Worm (Caenorhabditis elegans): Measurements from ENCODE around the gene C02F5.2.

C02F5.2 gene

DNA sequence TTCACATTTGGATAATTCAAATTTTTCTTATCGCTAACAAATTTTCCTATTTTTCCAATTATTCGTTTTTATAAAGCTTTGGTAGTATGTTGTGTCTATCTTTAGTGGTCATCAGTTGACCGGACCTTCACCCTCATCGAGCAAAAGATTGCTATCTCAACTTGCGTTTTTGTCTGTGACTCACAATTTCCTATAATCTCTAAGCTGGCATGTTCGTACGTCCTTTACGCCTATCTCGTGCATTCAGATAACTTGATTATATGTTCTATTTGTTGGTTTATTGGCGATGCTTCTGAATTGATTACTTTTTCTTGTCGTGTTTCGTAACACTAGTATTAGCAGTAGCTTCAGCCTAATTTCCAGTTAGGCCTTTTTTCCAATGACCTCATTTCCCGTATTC is 30.1 kb downstream of the C02F5.2 start:
- TF ChIP-seq lin-14 (GFP tag; optimal IDR thresholded peaks at IDR 0.05) (no peak), alr-1 (tag; optimal IDR thresholded peaks at IDR 0.05; ENCODE audit: borderline replicate concordance) (no peak), rnt-1 (tag; optimal IDR thresholded peaks at IDR 0.05) (no peak), elt-2 (tag; optimal IDR thresholded peaks at IDR 0.05) (no peak), pag-3 (tag; optimal IDR thresholded peaks at IDR 0.05; ENCODE audit: borderline replicate concordance, insufficient read depth) (no peak), snu-23 (GFP tag; optimal IDR thresholded peaks at IDR 0.05) (no peak), mef-2 (tag; optimal IDR thresholded peaks at IDR 0.05) (no peak), nhr-84 (tag; optimal IDR thresholded peaks at IDR 0.05) (no peak), ceh-82 (tag; optimal IDR thresholded peaks at IDR 0.05) (no peak), F16B12.6 (tag; optimal IDR thresholded peaks at IDR 0.05) (no peak), fkh-8 (tag; optimal IDR thresholded peaks at IDR 0.05) (no peak), unc-30 (tag; optimal IDR thresholded peaks at IDR 0.05) (no peak)

DNA sequence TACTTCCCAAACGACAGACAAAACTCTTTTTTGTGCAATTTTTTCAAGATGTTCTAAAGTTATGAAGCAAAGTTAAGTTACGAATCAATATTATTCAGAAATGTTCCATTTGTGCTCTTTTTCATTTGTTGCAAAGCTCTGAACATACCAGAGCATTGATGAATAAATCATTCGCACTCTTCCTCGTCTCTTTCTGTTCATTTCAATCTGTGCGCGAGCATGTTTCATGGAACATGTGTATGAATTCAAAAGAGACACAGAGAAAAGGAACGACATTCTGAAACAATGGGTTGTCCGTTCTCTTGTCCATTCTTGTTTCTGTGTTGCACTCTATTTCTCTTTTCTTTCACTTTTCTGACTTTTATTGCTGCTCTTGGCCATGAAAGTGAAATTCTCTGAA is 30.9 kb downstream of the C02F5.2 start:
- TF ChIP-seq grh-1 (GFP tag; IDR thresholded peaks at IDR 0.05) (no peak), pag-3 (tag; optimal IDR thresholded peaks at IDR 0.05; ENCODE audit: borderline replicate concordance, insufficient read depth) (no peak), unc-30 (tag; optimal IDR thresholded peaks at IDR 0.05) (no peak), lin-13 (GFP tag; optimal IDR thresholded peaks at IDR 0.05) (no peak), efl-3 (GFP tag; optimal IDR thresholded peaks at IDR 0.05) (no peak), alr-1 (tag; optimal IDR thresholded peaks at IDR 0.05; ENCODE audit: borderline replicate concordance) (no peak), unc-130 (tag; optimal IDR thresholded peaks at IDR 0.05) (no peak), nhr-85 (tag) (no peak)

DNA sequence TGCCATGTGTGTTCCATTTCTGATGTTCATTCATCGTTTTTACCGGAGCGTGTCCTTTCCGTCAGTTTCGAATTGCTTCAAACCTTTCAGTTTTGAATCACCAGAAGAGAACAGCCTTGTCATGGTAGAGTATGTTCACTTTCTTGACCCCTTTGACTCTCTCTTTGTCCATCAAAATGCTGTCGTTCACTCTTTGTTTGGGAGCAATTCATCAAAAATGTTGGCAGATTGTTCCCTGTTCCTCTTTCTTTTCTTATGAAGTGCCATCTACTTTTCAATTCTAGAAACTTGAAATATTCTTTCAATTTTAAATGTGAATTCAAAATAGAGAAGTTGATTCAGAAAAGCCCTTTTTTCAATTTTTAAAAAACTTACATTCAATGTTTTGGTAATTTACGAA is 31.9 kb downstream of the C02F5.2 start:
- no peak for TF ChIP-seq dpl-1 (GFP tag; optimal IDR thresholded peaks at IDR 0.05)
- TF ChIP-seq unc-62 (GFP tag; optimal IDR thresholded peaks at IDR 0.05), result no peak
- no peak for TF ChIP-seq blmp-1 (tag; optimal IDR thresholded peaks at IDR 0.05)
- TF ChIP-seq nhr-28 (tag; optimal IDR thresholded peaks at IDR 0.05), result no peak
- no peak for TF ChIP-seq nhr-12 (tag; optimal IDR thresholded peaks at IDR 0.05)
- no peak for TF ChIP-seq nhr-47 (tag; optimal IDR thresholded peaks at IDR 0.05)
- TF ChIP-seq efl-1 (optimal IDR thresholded peaks at IDR 0.05), result no peak
- no peak for TF ChIP-seq efl-1 (GFP tag; optimal IDR thresholded peaks at IDR 0.05 in 1 of 2)
- no peak for TF ChIP-seq lir-3 (tag; optimal IDR thresholded peaks at IDR 0.05; ENCODE audit: poor library complexity)
- no peak for TF ChIP-seq unc-30 (tag; optimal IDR thresholded peaks at IDR 0.05)
- no peak for TF ChIP-seq F16B12.6 (tag; optimal IDR thresholded peaks at IDR 0.05)
- no peak for TF ChIP-seq tbx-2 (tag; optimal IDR thresholded peaks at IDR 0.05)
- no peak for TF ChIP-seq sup-37 (GFP tag; optimal IDR thresholded peaks at IDR 0.05)
- no peak for TF ChIP-seq ceh-8 (GFP tag; optimal IDR thresholded peaks at IDR 0.05)
- TF ChIP-seq ama-1 (optimal IDR thresholded peaks at IDR 0.05), result no peak
- TF ChIP-seq egl-13 (tag; optimal IDR thresholded peaks at IDR 0.05), result no peak
- no peak for TF ChIP-seq pqm-1 (tag; optimal IDR thresholded peaks at IDR 0.05)
- no peak for TF ChIP-seq isw-1 (GFP tag; IDR thresholded peaks at IDR 0.05)
- TF ChIP-seq fkh-8 (tag; optimal IDR thresholded peaks at IDR 0.05), result no peak
- no peak for TF ChIP-seq hlh-17 (GFP tag; optimal IDR thresholded peaks at IDR 0.05; ENCODE audit: borderline replicate concordance)

DNA sequence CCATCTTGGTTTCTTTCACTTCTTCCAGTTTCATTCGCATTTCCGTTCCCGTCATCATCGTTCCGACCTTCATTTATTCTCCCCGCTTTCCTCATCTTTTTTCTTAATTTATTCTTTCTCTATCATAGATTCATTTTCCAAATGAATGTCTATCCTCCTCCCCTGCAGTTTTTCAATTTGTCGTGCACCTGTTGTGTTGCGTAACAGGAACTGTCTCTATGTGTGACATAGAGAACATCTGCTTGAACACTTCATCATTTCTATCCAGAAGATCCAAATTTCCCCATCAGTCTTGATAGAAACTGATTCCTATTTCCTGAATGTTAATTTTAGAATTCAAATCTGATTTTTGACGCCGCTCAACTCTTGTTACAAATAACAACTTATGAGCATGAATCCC is 34.1 kb downstream of the C02F5.2 start:
- peak in 1 of 2 experiments; percentile 69 for TF ChIP-seq ztf-11 (tag; optimal IDR thresholded peaks at IDR 0.05)
- no peak for TF ChIP-seq tlp-1 (tag; optimal IDR thresholded peaks at IDR 0.05)
- no peak for TF ChIP-seq zag-1 (tag; optimal IDR thresholded peaks at IDR 0.05)
- peak; percentile 54 for TF ChIP-seq nhr-85 (tag)
- peak; percentile 3 for TF ChIP-seq unc-86 (tag; optimal IDR thresholded peaks at IDR 0.05)
- peak; percentile 47 for TF ChIP-seq tbx-2 (tag; optimal IDR thresholded peaks at IDR 0.05)
